Fruit fly (Drosophila melanogaster) whole organism, embryonic: ENCODE measurements around the gene Kdm2.

Experiments used
- Aef1 ChIP-seq: fragments of 200-800 bp; sonication (Bioruptor generic); IDR thresholded peaks from 3 replicates; pipeline ENCODE4 v1.3.6; 2022; ENCODE audit warnings: missing biosample characterization, missing genetic modification characterization
- Blimp-1 ChIP-seq: fragments of 200-800 bp; sonication (Bioruptor generic); optimal IDR thresholded peaks from 3 replicates; lab custom pipeline; 2018; ENCODE audit warnings: missing biosample characterization, missing genetic modification characterization, mild to moderate bottlenecking, moderate library complexity, missing genetic modification reagents
- CG13775 ChIP-seq: fragments of 200-800 bp; sonication (Bioruptor generic); optimal IDR thresholded peaks from 3 replicates; lab custom pipeline; 2017; ENCODE audit warnings: missing biosample characterization, mild to moderate bottlenecking, missing genetic modification characterization
- CG14441 ChIP-seq: fragments of 200-800 bp; sonication (Bioruptor generic); IDR thresholded peaks from 2 replicates; pipeline ENCODE4 v1.3.6; 2022; ENCODE audit warnings: missing biosample characterization, missing genetic modification characterization
- CG1603 ChIP-seq: fragments of 200-800 bp; sonication (Bioruptor generic); optimal IDR thresholded peaks from 2 replicates; lab custom pipeline; 2019; ENCODE audit warnings: missing biosample characterization, mild to moderate bottlenecking, missing genetic modification characterization, moderate library complexity
- CG16815 ChIP-seq: fragments of 200-800 bp; sonication (Bioruptor generic); optimal IDR thresholded peaks from 3 replicates; lab custom pipeline; 2017; ENCODE audit warnings: missing biosample characterization, mild to moderate bottlenecking, missing genetic modification characterization
- CG18476 ChIP-seq: fragments of 200-800 bp; sonication (Bioruptor generic); optimal IDR thresholded peaks from 2 replicates; lab custom pipeline; 2016; ENCODE audit warnings: missing biosample characterization, mild to moderate bottlenecking, missing genetic modification characterization
- CG18619 ChIP-seq: fragments of 200-800 bp; sonication (Bioruptor generic); optimal IDR thresholded peaks from 3 replicates; lab custom pipeline; 2017; ENCODE audit warnings: missing biosample characterization, mild to moderate bottlenecking, missing genetic modification characterization
- CG2889 ChIP-seq: fragments of 200-800 bp; sonication (Bioruptor generic); IDR thresholded peaks from 3 replicates; pipeline ENCODE4 v1.3.6; 2022; ENCODE audit warnings: missing biosample characterization, missing genetic modification characterization
- CG34224 ChIP-seq: fragments of 200-800 bp; sonication (Bioruptor generic); IDR thresholded peaks from 3 replicates; pipeline ENCODE4 v1.3.6; 2022; ENCODE audit warnings: missing biosample characterization, missing genetic modification characterization; ENCODE audit not compliant: partially characterized antibody
- CG34422 ChIP-seq: fragments of 200-800 bp; sonication (Bioruptor generic); IDR thresholded peaks from 3 replicates; pipeline ENCODE4 v1.3.6; 2022; ENCODE audit warnings: missing biosample characterization, missing genetic modification characterization
- CG7556 ChIP-seq: fragments of 200-800 bp; sonication (Bioruptor generic); optimal IDR thresholded peaks from 2 replicates; lab custom pipeline; 2017; ENCODE audit warnings: missing biosample characterization, mild to moderate bottlenecking, missing genetic modification characterization
- CG7745 ChIP-seq: fragments of 200-800 bp; sonication (Bioruptor generic); optimal IDR thresholded peaks from 2 replicates; lab custom pipeline; 2018; ENCODE audit warnings: missing biosample characterization, mild to moderate bottlenecking, missing genetic modification characterization, moderate library complexity
- CTCF ChIP-seq: fragments of 200-800 bp; sonication (Bioruptor generic); optimal IDR thresholded peaks from 2 replicates; lab custom pipeline; 2017; ENCODE audit warnings: missing biosample characterization, mild to moderate bottlenecking, missing genetic modification characterization, moderate library complexity
- E2f1 ChIP-seq: fragments of 200-800 bp; sonication (Bioruptor generic); IDR thresholded peaks from 2 replicates; pipeline ENCODE4 v1.3.6; 2022; ENCODE audit warnings: missing biosample characterization, missing genetic modification characterization
- HLH54F ChIP-seq: fragments of 200-800 bp; sonication (Bioruptor generic); optimal IDR thresholded peaks from 3 replicates; lab custom pipeline; 2016; ENCODE audit warnings: missing biosample characterization, missing genetic modification characterization
- Hmr ChIP-seq: fragments of 200-800 bp; sonication (Bioruptor generic); optimal IDR thresholded peaks from 3 replicates; lab custom pipeline; 2017; ENCODE audit warnings: mild to moderate bottlenecking, missing biosample characterization, missing genetic modification reagents, missing genetic modification characterization
- Jarid2 ChIP-seq: fragments of 200-800 bp; sonication (Bioruptor generic); optimal IDR thresholded peaks from 3 replicates; lab custom pipeline; 2017; ENCODE audit warnings: mild to moderate bottlenecking, missing biosample characterization, missing genetic modification reagents, missing genetic modification characterization
- MTF-1 ChIP-seq: fragments of 200-800 bp; sonication (Bioruptor generic); optimal IDR thresholded peaks from 2 replicates; lab custom pipeline; 2018; ENCODE audit warnings: missing biosample characterization, mild to moderate bottlenecking, missing genetic modification characterization, borderline replicate concordance
- Med ChIP-seq: fragments of 200-800 bp; sonication (Bioruptor generic); peaks from one replicate; lab custom pipeline; 2016; ENCODE audit warnings: missing biosample characterization, missing genetic modification characterization, mild to moderate bottlenecking, inconsistent platforms, moderate library complexity
- Oli ChIP-seq: fragments of 200-800 bp; sonication (Bioruptor generic); optimal IDR thresholded peaks from 2 replicates; lab custom pipeline; 2018; ENCODE audit warnings: missing biosample characterization, mild to moderate bottlenecking, missing genetic modification characterization, moderate library complexity
- Pdp1 ChIP-seq, 2 experiments: fragments of 200-800 bp; sonication (Bioruptor generic); optimal IDR thresholded peaks; 3 replicates each; lab custom pipeline; 2016; ENCODE audit warnings: missing biosample characterization in 2 of 2, missing genetic modification characterization in 2 of 2, mild to moderate bottlenecking in 1 of 2, moderate library complexity in 1 of 2
- Sox100B ChIP-seq: fragments of 200-800 bp; sonication (Bioruptor generic); optimal IDR thresholded peaks from 3 replicates; lab custom pipeline; 2018; ENCODE audit warnings: missing biosample characterization, mild to moderate bottlenecking, missing genetic modification characterization
- Trl ChIP-seq, 3 experiments: fragments of >200 bp in 2 of 3; fragments of 200-800 bp in 1 of 3; sonication (Bioruptor generic) in 1 of 3; optimal IDR thresholded peaks; 2 replicates in 1 of 3; 3 replicates in 2 of 3; lab custom pipeline; 2016 to 2017; ENCODE audit warnings: missing biosample characterization in 1 of 3, missing genetic modification characterization in 1 of 3
- bigmax ChIP-seq: fragments of 200-800 bp; sonication (Bioruptor generic); optimal IDR thresholded peaks from 2 replicates; lab custom pipeline; 2018; ENCODE audit warnings: missing biosample characterization, mild to moderate bottlenecking, missing genetic modification characterization
- cad ChIP-seq: fragments of >200 bp; optimal IDR thresholded peaks from 2 replicates; lab custom pipeline; 2017; ENCODE audit warnings: missing biosample characterization, missing genetic modification characterization
- caup ChIP-seq: fragments of 200-800 bp; sonication (Bioruptor generic); optimal IDR thresholded peaks from 3 replicates; lab custom pipeline; 2017; ENCODE audit warnings: missing biosample characterization, mild to moderate bottlenecking, missing genetic modification characterization, moderate library complexity; ENCODE audit not compliant: severe bottlenecking
- corto ChIP-seq: fragments of 200-800 bp; sonication (Bioruptor generic); optimal IDR thresholded peaks from 2 replicates; lab custom pipeline; 2016; ENCODE audit warnings: missing biosample characterization, mild to moderate bottlenecking, missing genetic modification characterization, moderate library complexity
- disco-r ChIP-seq: fragments of 200-800 bp; sonication (Bioruptor generic); optimal IDR thresholded peaks from 2 replicates; lab custom pipeline; 2016; ENCODE audit warnings: missing biosample characterization, missing genetic modification characterization
- dpn ChIP-seq, 2 experiments: fragments of 200-800 bp; sonication (Bioruptor generic); optimal IDR thresholded peaks; 3 replicates each; lab custom pipeline; 2016; ENCODE audit warnings: missing biosample characterization in 2 of 2, missing genetic modification characterization in 2 of 2
- fd96Cb ChIP-seq: fragments of 200-800 bp; sonication (Bioruptor generic); optimal IDR thresholded peaks from 2 replicates; lab custom pipeline; 2018; ENCODE audit warnings: missing biosample characterization, mild to moderate bottlenecking, missing genetic modification characterization, moderate library complexity
- gce ChIP-seq: fragments of 200-800 bp; sonication (Bioruptor generic); IDR thresholded peaks from 3 replicates; pipeline ENCODE4 v1.3.6; 2022; ENCODE audit warnings: missing biosample characterization, missing genetic modification characterization
- grn ChIP-seq: fragments of 200-800 bp; sonication (Bioruptor generic); optimal IDR thresholded peaks from 3 replicates; lab custom pipeline; 2017; ENCODE audit warnings: missing biosample characterization, missing genetic modification characterization
- hb ChIP-seq: fragments of 200-800 bp; sonication (Bioruptor generic); IDR thresholded peaks from 3 replicates; pipeline ENCODE4 v1.3.6; 2022; ENCODE audit warnings: missing biosample characterization, missing genetic modification characterization; ENCODE audit not compliant: partially characterized antibody
- jumu ChIP-seq: fragments of 200-800 bp; sonication (Bioruptor generic); optimal IDR thresholded peaks from 3 replicates; lab custom pipeline; 2016; ENCODE audit warnings: missing biosample characterization, missing genetic modification characterization
- kni ChIP-seq: fragments of 200-800 bp; sonication (Bioruptor generic); optimal IDR thresholded peaks from 3 replicates; lab custom pipeline; 2017; ENCODE audit warnings: mild to moderate bottlenecking, missing biosample characterization, missing genetic modification reagents, missing genetic modification characterization
- mam ChIP-seq: fragments of 200-800 bp; sonication (Bioruptor generic); optimal IDR thresholded peaks from 3 replicates; lab custom pipeline; 2016; ENCODE audit warnings: missing biosample characterization, missing genetic modification characterization
- nau ChIP-seq: fragments of 200-800 bp; sonication (Bioruptor generic); optimal IDR thresholded peaks from 3 replicates; lab custom pipeline; 2017; ENCODE audit warnings: missing biosample characterization, mild to moderate bottlenecking, missing genetic modification characterization, missing genetic modification reagents
- nerfin-1 ChIP-seq: fragments of 200-800 bp; sonication (Bioruptor generic); optimal IDR thresholded peaks from 3 replicates; lab custom pipeline; 2019; ENCODE audit warnings: missing biosample characterization, mild to moderate bottlenecking, missing genetic modification characterization, moderate library complexity
- pros ChIP-seq: fragments of 200-800 bp; sonication (Bioruptor generic); optimal IDR thresholded peaks from 3 replicates; lab custom pipeline; 2019; ENCODE audit warnings: missing biosample characterization, mild to moderate bottlenecking, missing genetic modification characterization, moderate library complexity
- schlank ChIP-seq: fragments of 200-800 bp; sonication (Bioruptor generic); optimal IDR thresholded peaks from 2 replicates; lab custom pipeline; 2018; ENCODE audit warnings: missing biosample characterization, mild to moderate bottlenecking, missing genetic modification characterization
- scrt ChIP-seq: fragments of 200-800 bp; sonication (Bioruptor generic); optimal IDR thresholded peaks from 2 replicates; lab custom pipeline; 2018; ENCODE audit warnings: missing biosample characterization, mild to moderate bottlenecking, missing genetic modification characterization, moderate library complexity
- slbo ChIP-seq: fragments of 200-800 bp; sonication (Bioruptor generic); IDR thresholded peaks from 2 replicates; pipeline ENCODE4 v1.3.6; 2022; ENCODE audit warnings: missing biosample characterization, missing genetic modification characterization
- slp2 ChIP-seq: fragments of 200-800 bp; sonication (Bioruptor generic); optimal IDR thresholded peaks from 2 replicates; lab custom pipeline; 2016; ENCODE audit warnings: missing biosample characterization, missing genetic modification characterization
- tna ChIP-seq: fragments of 200-800 bp; sonication (Bioruptor generic); IDR thresholded peaks from 2 replicates; pipeline ENCODE4 v1.3.6; 2022; ENCODE audit warnings: missing biosample characterization, missing genetic modification characterization; ENCODE audit not compliant: partially characterized antibody
- twi ChIP-seq: fragments of 200-800 bp; optimal IDR thresholded peaks from 2 replicates; lab custom pipeline; 2019; ENCODE audit warnings: missing biosample characterization, mild to moderate bottlenecking, missing genetic modification characterization, moderate library complexity
- tx ChIP-seq: fragments of 200-800 bp; sonication (Bioruptor generic); optimal IDR thresholded peaks from 2 replicates; lab custom pipeline; 2016; ENCODE audit warnings: missing biosample characterization, missing genetic modification characterization
- unc-4 ChIP-seq: fragments of 200-800 bp; sonication (Bioruptor generic); IDR thresholded peaks from 2 replicates; pipeline ENCODE4 v1.3.6; 2022; ENCODE audit warnings: missing biosample characterization, missing genetic modification characterization; ENCODE audit not compliant: partially characterized antibody
- wdn ChIP-seq: fragments of 200-800 bp; sonication (Bioruptor generic); IDR thresholded peaks from 2 replicates; pipeline ENCODE4 v1.3.6; 2022; ENCODE audit warnings: missing biosample characterization, missing genetic modification characterization
- z ChIP-seq: fragments of 200-800 bp; sonication (Bioruptor generic); IDR thresholded peaks from 3 replicates; pipeline ENCODE4 v1.3.6; 2022; ENCODE audit warnings: missing biosample characterization, missing genetic modification characterization

The Kdm2 gene

DNA sequence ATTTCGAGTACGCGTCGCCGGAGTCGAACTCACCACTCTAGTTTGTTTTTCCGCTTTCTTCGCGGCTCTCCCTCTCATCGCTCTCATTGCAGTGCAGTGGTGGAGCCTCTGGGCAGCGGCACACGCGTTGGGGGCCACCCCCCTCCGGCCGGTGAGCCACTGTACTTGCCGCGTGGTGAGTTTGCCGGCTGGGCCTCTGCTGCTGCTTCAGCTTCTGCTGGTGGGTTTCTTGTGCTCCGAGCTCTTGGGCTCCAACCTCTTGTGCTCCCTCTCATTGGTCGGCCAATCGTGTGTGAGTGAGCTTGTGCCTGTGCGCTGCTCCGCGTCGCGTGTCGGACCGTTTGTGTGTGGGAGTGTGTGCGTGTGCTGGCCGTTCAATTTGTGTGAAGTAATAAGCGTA is 726 bp downstream of the Kdm2 start (continued):
- TF ChIP-seq CG18619 (GFP tag; lab: Kevin White, UChicago) (peak; percentile 12), CTCF (GFP tag; lab: Kevin White, UChicago) (no peak), jumu (peak; percentile 73), CG2889 (GFP tag; lab: Robert Waterston, UW) (no peak), HLH54F (peak; percentile 51), tna (no peak), Aef1 (GFP tag; lab: Robert Waterston, UW) (no peak), z (no peak), tx (peak; percentile 52), CG34224 (no peak), CG7745 (tag; lab: Kevin White, UChicago) (peak; percentile 51), MTF-1 (peak; percentile 64), CG18476 (GFP tag; lab: Kevin White, UChicago) (no peak), caup (GFP tag; lab: Kevin White, UChicago) (peak; percentile 82), Pdp1 (GFP tag; optimal IDR thresholded peaks at IDR 0.05; lab: Kevin White, UChicago) (peak; percentile 46 to 67), CG16815 (GFP tag; lab: Kevin White, UChicago) (no peak), slbo (no peak), wdn (GFP tag; lab: Robert Waterston, UW) (no peak), Sox100B (GFP tag; lab: Kevin White, UChicago) (no peak), CG1603 (tag; lab: Kevin White, UChicago) (peak; percentile 43), E2f1 (no peak), Med (GFP tag; lab: Kevin White, UChicago) (peak; percentile 97), unc-4 (GFP tag; lab: Robert Waterston, UW) (no peak), Oli (tag; lab: Kevin White, UChicago) (no peak), Trl (optimal IDR thresholded peaks at IDR 0.05; lab: Kevin White, UChicago) (peak; percentile 88 to 94), Trl (GFP tag; optimal IDR thresholded peaks at IDR 0.05; lab: Kevin White, UChicago) (peak; percentile 84), disco-r (GFP tag; lab: Kevin White, UChicago) (no peak), nerfin-1 (tag; lab: Kevin White, UChicago) (no peak), Hmr (peak; percentile 75), scrt (GFP tag; lab: Kevin White, UChicago) (peak; percentile 62), slp2 (GFP tag; lab: Kevin White, UChicago) (peak; percentile 50), Jarid2 (GFP tag; lab: Kevin White, UChicago) (peak; percentile 68), dpn (GFP tag; optimal IDR thresholded peaks at IDR 0.05; lab: Kevin White, UChicago) (peak; percentile 55 to 69), cad (GFP tag; lab: Kevin White, UChicago) (no peak), twi (tag; lab: Kevin White, UChicago) (no peak), CG13775 (GFP tag; lab: Kevin White, UChicago) (no peak), gce (GFP tag; lab: Robert Waterston, UW) (no peak), corto (GFP tag; lab: Kevin White, UChicago) (no peak), grn (GFP tag; lab: Kevin White, UChicago) (no peak), CG7556 (GFP tag; lab: Kevin White, UChicago) (peak; percentile 28), pros (GFP tag; lab: Kevin White, UChicago) (peak; percentile 91), schlank (no peak), CG14441 (no peak), kni (GFP tag; lab: Kevin White, UChicago) (peak; percentile 83), bigmax (GFP tag; lab: Kevin White, UChicago) (peak; percentile 37), fd96Cb (no peak), mam (GFP tag; lab: Kevin White, UChicago) (peak; percentile 74), nau (peak; percentile 62), CG34422 (GFP tag; lab: Robert Waterston, UW) (no peak), hb (GFP tag; lab: Robert Waterston, UW) (no peak), Blimp-1 (GFP tag; lab: Kevin White, UChicago) (peak; percentile 76)
